Worm (Caenorhabditis elegans) whole organism, L4 larva: ENCODE results near the gene irld-57.

Experiments
- D1046.2 ChIP-seq: fragments of 200-800 bp; sonication (Bioruptor generic); IDR thresholded peaks from 2 replicates; pipeline ENCODE4 v1.3.6; 2022; ENCODE audit warnings: missing genetic modification characterization, missing compliant biosample characterization
- F26F4.8 ChIP-seq: fragments of 200-800 bp; sonication (Bioruptor generic); conservative IDR thresholded peaks from 2 replicates; pipeline ENCODE4 v1.3.6; 2022; ENCODE audit warnings: missing genetic modification characterization, missing compliant biosample characterization
- F49E8.2 ChIP-seq: sonication (generic microtip); optimal IDR thresholded peaks from 2 replicates; lab custom pipeline; 2016; ENCODE audit warnings: missing compliant biosample characterization, mild to moderate bottlenecking, missing genetic modification characterization, borderline replicate concordance
- Y48G9A.11 ChIP-seq: fragments of 200-800 bp; sonication (Bioruptor generic); IDR thresholded peaks from 2 replicates; pipeline ENCODE4 v1.3.6; 2022; ENCODE audit warnings: missing genetic modification reagents, missing genetic modification characterization, missing compliant biosample characterization
- ZK337.2 ChIP-seq: fragments of 200-800 bp; sonication (Bioruptor generic); IDR thresholded peaks from 2 replicates; pipeline ENCODE4 v1.3.6; 2022; ENCODE audit warnings: missing genetic modification reagents, missing genetic modification characterization, missing compliant biosample characterization
- ZK546.5 ChIP-seq, 2 experiments: sonication (generic microtip); optimal IDR thresholded peaks; 2 replicates each; lab custom pipeline; 2017; ENCODE audit warnings: missing biosample characterization in 2 of 2, missing genetic modification characterization in 2 of 2
- aha-1 ChIP-seq: fragments of 150-350 bp; peaks from one replicate; lab custom pipeline; 2014; ENCODE audit warnings: missing biosample characterization, missing genetic modification characterization
- aly-2 ChIP-seq: sonication (generic microtip); optimal IDR thresholded peaks from 2 replicates; lab custom pipeline; 2018; ENCODE audit warnings: missing biosample characterization, missing genetic modification characterization
- attf-4 ChIP-seq: sonication (generic microtip); optimal IDR thresholded peaks from 3 replicates; lab custom pipeline; 2017; ENCODE audit warnings: missing biosample characterization, missing genetic modification characterization
- ceh-20 ChIP-seq: fragments of 200-800 bp; sonication (Bioruptor generic); IDR thresholded peaks from 2 replicates; pipeline ENCODE4 v1.3.6; 2022; ENCODE audit warnings: missing genetic modification reagents, missing genetic modification characterization, missing compliant biosample characterization
- ceh-62 ChIP-seq: sonication (generic microtip); optimal IDR thresholded peaks from 2 replicates; lab custom pipeline; 2017; ENCODE audit warnings: missing biosample characterization, missing genetic modification characterization
- ces-1 ChIP-seq: fragments of 150-350 bp; sonication (generic microtip); optimal IDR thresholded peaks from 4 replicates; lab custom pipeline; 2014; ENCODE audit warnings: missing biosample characterization, missing genetic modification reagents, missing genetic modification characterization
- ctbp-1 ChIP-seq: fragments of 200-800 bp; sonication (Bioruptor generic); IDR thresholded peaks from 2 replicates; pipeline ENCODE4 v1.3.6; 2022; ENCODE audit warnings: missing genetic modification reagents, missing genetic modification characterization, missing compliant biosample characterization
- dmd-6 ChIP-seq: fragments of 200-800 bp; sonication (Bioruptor generic); IDR thresholded peaks from 2 replicates; pipeline ENCODE4 v1.3.6; 2022; ENCODE audit warnings: missing genetic modification reagents, missing genetic modification characterization, missing compliant biosample characterization
- dmd-8 ChIP-seq: fragments of 200-800 bp; sonication (Bioruptor generic); IDR thresholded peaks from 2 replicates; pipeline ENCODE4 v1.3.6; 2022; ENCODE audit warnings: missing genetic modification characterization, missing compliant biosample characterization
- dpl-1 ChIP-seq: fragments of 150-350 bp; optimal IDR thresholded peaks from 2 replicates; lab custom pipeline; 2014; ENCODE audit warnings: missing biosample characterization, missing genetic modification reagents, missing genetic modification characterization
- egl-27 ChIP-seq: sonication (generic microtip); optimal IDR thresholded peaks from 3 replicates; lab custom pipeline; 2017; ENCODE audit warnings: missing biosample characterization, missing genetic modification reagents, missing genetic modification characterization
- egl-43 ChIP-seq: fragments of 200-800 bp; sonication (Bioruptor generic); IDR thresholded peaks from 2 replicates; pipeline ENCODE4 v1.3.6; 2022; ENCODE audit warnings: missing genetic modification reagents, missing genetic modification characterization, missing compliant biosample characterization
- fkh-10 ChIP-seq: fragments of 150-350 bp; optimal IDR thresholded peaks from 2 replicates; lab custom pipeline; 2014; ENCODE audit warnings: missing biosample characterization, missing genetic modification reagents, missing genetic modification characterization
- fos-1 ChIP-seq: fragments of 150-350 bp; optimal IDR thresholded peaks from 2 replicates; lab custom pipeline; 2014; ENCODE audit warnings: missing biosample characterization, missing genetic modification characterization
- gei-8 ChIP-seq: fragments of 200-800 bp; sonication (Bioruptor generic); optimal IDR thresholded peaks from 2 replicates; lab custom pipeline; 2018; ENCODE audit warnings: mild to moderate bottlenecking, missing genetic modification characterization, missing compliant biosample characterization
- jun-1 ChIP-seq: fragments of 150-350 bp; optimal IDR thresholded peaks from 2 replicates; lab custom pipeline; 2014; ENCODE audit warnings: missing biosample characterization, missing genetic modification reagents, missing genetic modification characterization
- mdl-1 ChIP-seq, 2 experiments: fragments of 150-350 bp in 1 of 2; sonication (generic microtip) in 1 of 2; optimal IDR thresholded peaks; 2 replicates each; lab custom pipeline; 2014 to 2017; ENCODE audit warnings: missing biosample characterization in 2 of 2, missing genetic modification characterization in 2 of 2
- mep-1 ChIP-seq: fragments of 150-350 bp; sonication (generic microtip); optimal IDR thresholded peaks from 3 replicates; lab custom pipeline; 2014; ENCODE audit warnings: missing biosample characterization, missing genetic modification characterization
- mes-2 ChIP-seq: sonication (generic microtip); optimal IDR thresholded peaks from 2 replicates; lab custom pipeline; 2016; ENCODE audit warnings: missing genotype, mild to moderate bottlenecking, missing genetic modification characterization, missing compliant biosample characterization; ENCODE audit not compliant: poor library complexity, severe bottlenecking
- nhr-111 ChIP-seq: fragments of 200-800 bp; sonication (Bioruptor generic); optimal IDR thresholded peaks from 2 replicates; lab custom pipeline; 2018; ENCODE audit warnings: mild to moderate bottlenecking, missing genetic modification characterization, missing compliant biosample characterization
- nhr-42 ChIP-seq: fragments of 200-800 bp; sonication (Bioruptor generic); IDR thresholded peaks from 2 replicates; pipeline ENCODE4 v1.3.6; 2022; ENCODE audit warnings: missing genetic modification characterization, missing compliant biosample characterization
- nhr-48 ChIP-seq: sonication (generic microtip); optimal IDR thresholded peaks from 2 replicates; lab custom pipeline; 2016; ENCODE audit warnings: mild to moderate bottlenecking, missing genetic modification characterization, missing compliant biosample characterization
- pha-4 ChIP-seq, 2 experiments: fragments of 150-350 bp in 1 of 2; fragments of 200-800 bp in 1 of 2; sonication (Bioruptor generic) in 1 of 2; IDR thresholded peaks in 1 of 2; optimal IDR thresholded peaks in 1 of 2; 2 replicates each; pipeline versions ENCODE4 v1.3.6 to Lab custom; 2014 to 2022; ENCODE audit warnings: missing genetic modification characterization in 2 of 2, missing genetic modification reagents in 2 of 2, missing biosample characterization in 1 of 2, missing compliant biosample characterization in 1 of 2
- rbr-2 ChIP-seq: sonication (generic microtip); optimal IDR thresholded peaks from 2 replicates; lab custom pipeline; 2016; ENCODE audit warnings: missing genotype, missing genetic modification characterization, missing compliant biosample characterization
- set-16 ChIP-seq: fragments of 200-800 bp; sonication (Bioruptor generic); IDR thresholded peaks from 2 replicates; pipeline ENCODE4 v1.3.6; 2022; ENCODE audit warnings: missing genetic modification reagents, missing genetic modification characterization, missing compliant biosample characterization
- skn-1 ChIP-seq: fragments of 150-350 bp; optimal IDR thresholded peaks from 2 replicates; lab custom pipeline; 2014; ENCODE audit warnings: missing biosample characterization, missing genetic modification characterization
- snpc-4 ChIP-seq: fragments of 150-350 bp; optimal IDR thresholded peaks from 2 replicates; lab custom pipeline; 2014; ENCODE audit warnings: missing biosample characterization, missing genetic modification characterization
- spr-3 ChIP-seq: fragments of 200-800 bp; sonication (Bioruptor generic); optimal IDR thresholded peaks from 2 replicates; lab custom pipeline; 2018; ENCODE audit warnings: mild to moderate bottlenecking, missing genetic modification characterization, missing compliant biosample characterization
- tag-97 ChIP-seq: fragments of 200-800 bp; sonication (Bioruptor generic); IDR thresholded peaks from 2 replicates; pipeline ENCODE4 v1.3.6; 2022; ENCODE audit warnings: missing genetic modification characterization, missing compliant biosample characterization
- tra-1 ChIP-seq: fragments of 200-800 bp; sonication (Bioruptor generic); IDR thresholded peaks from 2 replicates; pipeline ENCODE4 v1.3.6; 2022; ENCODE audit warnings: missing genetic modification reagents, missing genetic modification characterization, missing compliant biosample characterization
- unc-39 ChIP-seq: sonication (generic microtip); optimal IDR thresholded peaks from 2 replicates; lab custom pipeline; 2017; ENCODE audit warnings: missing biosample characterization, missing genetic modification characterization
- ztf-11 ChIP-seq: fragments of 150-350 bp; optimal IDR thresholded peaks from 2 replicates; lab custom pipeline; 2014; ENCODE audit warnings: missing biosample characterization, missing genetic modification characterization

Gene irld-57

ce11 chrV:15699799-15700198, 26.7 kb downstream of the irld-57 start, which contains the start of gene nhr-199:
TSS of gene nhr-199 (minus strand) at chrV:15699899.
- TF ChIP-seq unc-39 (no peak), nhr-42 (GFP tag; lab: Robert Waterston, UW) (no peak), ZK337.2 (GFP tag; lab: Robert Waterston, UW) (no peak), Y48G9A.11 (GFP tag; lab: Robert Waterston, UW) (no peak), dmd-8 (no peak), fkh-10 (GFP tag; lab: Kevin White, UChicago) (no peak), egl-27 (no peak), ces-1 (GFP tag; lab: Kevin White, UChicago) (no peak), gei-8 (no peak), attf-4 (tag; lab: Kevin White, UChicago) (no peak), mes-2 (tag; lab: Kevin White, UChicago) (no peak), skn-1 (tag; lab: Kevin White, UChicago) (no peak), ztf-11 (tag; lab: Kevin White, UChicago) (no peak), rbr-2 (tag; lab: Kevin White, UChicago) (no peak), mep-1 (tag; lab: Kevin White, UChicago) (no peak), spr-3 (GFP tag; lab: Kevin White, UChicago) (no peak), F26F4.8 (GFP tag; lab: Robert Waterston, UW) (no peak), ZK546.5 (tag; optimal IDR thresholded peaks at IDR 0.05; lab: Kevin White, UChicago) (no peak)
- TF ChIP-seq, all 104 proteins: peak for 0

ce11 chrV:15698099-15698498, 28.4 kb downstream of the irld-57 start, which contains the start of gene srx-29:
TSS of gene srx-29 (minus strand) at chrV:15698199.
- TF ChIP-seq egl-43 (GFP tag; lab: Robert Waterston, UW): no peak
- TF ChIP-seq snpc-4: no peak
- no peak for TF ChIP-seq pha-4 (GFP tag; IDR thresholded peaks at IDR 0.05; lab: Robert Waterston, UW)
- no peak for TF ChIP-seq pha-4 (tag; optimal IDR thresholded peaks at IDR 0.05; lab: Kevin White, UChicago)
- no peak for TF ChIP-seq rbr-2 (tag; lab: Kevin White, UChicago)
- TF ChIP-seq ctbp-1 (GFP tag; lab: Robert Waterston, UW): no peak
- TF ChIP-seq dpl-1 (GFP tag; lab: Kevin White, UChicago): no peak
- TF ChIP-seq F49E8.2 (tag; lab: Kevin White, UChicago): no peak
- TF ChIP-seq aly-2 (tag; lab: Kevin White, UChicago): no peak
- TF ChIP-seq set-16 (GFP tag; lab: Robert Waterston, UW): no peak
- no peak for TF ChIP-seq dmd-6 (GFP tag; lab: Robert Waterston, UW)
- TF ChIP-seq jun-1 (tag; lab: Kevin White, UChicago): no peak

DNA sequence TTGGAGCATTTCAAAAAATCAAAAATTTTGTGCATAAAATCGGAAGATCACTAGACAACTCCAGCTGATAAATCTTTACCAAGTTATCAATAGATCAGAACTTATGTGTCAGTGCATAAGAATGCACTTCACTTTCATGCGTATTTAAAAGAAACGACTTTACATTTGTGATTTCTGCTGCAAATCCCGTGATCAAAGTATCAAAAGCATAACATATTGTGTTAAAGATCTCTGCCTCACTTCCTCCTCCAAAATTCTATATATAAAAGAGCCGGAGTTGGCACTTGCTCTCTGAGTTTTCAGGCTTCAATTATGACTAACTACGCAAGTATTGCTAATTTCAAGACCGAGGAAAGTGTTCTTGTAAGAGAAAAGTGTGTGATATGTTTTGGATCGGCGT, 32.8 kb downstream of the irld-57 start, which contains the start of gene nhr-198:
TSS of gene nhr-198 (plus strand) at position 313 of the 400 bp plus-strand sequence.
- TF ChIP-seq mdl-1 (tag; optimal IDR thresholded peaks at IDR 0.05; lab: Kevin White, UChicago) (no peak), nhr-48 (no peak), ctbp-1 (GFP tag; lab: Robert Waterston, UW) (no peak), ceh-20 (GFP tag; lab: Robert Waterston, UW) (no peak), tag-97 (no peak), nhr-111 (no peak), ceh-62 (tag; lab: Kevin White, UChicago) (no peak), egl-43 (GFP tag; lab: Robert Waterston, UW) (no peak)
- TF ChIP-seq, all 104 proteins: peak for 0

ce11 chrV:15689952-15690351, 36.6 kb downstream of the irld-57 start, which contains the start of gene nhr-268:
TSS of gene nhr-268 (plus strand) at chrV:15690252.
- no peak for TF ChIP-seq tra-1 (GFP tag; lab: Robert Waterston, UW)
- TF ChIP-seq snpc-4: no peak
- no peak for TF ChIP-seq aha-1 (tag; lab: Kevin White, UChicago)
- TF ChIP-seq D1046.2: no peak
- no peak for TF ChIP-seq dmd-8
- TF ChIP-seq fos-1 (tag; lab: Kevin White, UChicago): no peak
